Fruit fly (Drosophila melanogaster) whole organism, embryonic: ENCODE measurements around the gene CG45066.

Experiments used
- C15 ChIP-seq: fragments of 200-800 bp; sonication (Bioruptor generic); IDR thresholded peaks from 3 replicates; pipeline ENCODE4 v1.3.6; 2022; ENCODE audit warnings: missing biosample characterization, missing genetic modification characterization
- CG10274 ChIP-seq: fragments of 200-800 bp; sonication (Bioruptor generic); optimal IDR thresholded peaks from 3 replicates; lab custom pipeline; 2017; ENCODE audit warnings: missing biosample characterization, mild to moderate bottlenecking, missing genetic modification characterization
- CG13894 ChIP-seq: fragments of 200-800 bp; sonication (Bioruptor generic); optimal IDR thresholded peaks from 3 replicates; lab custom pipeline; 2018; ENCODE audit warnings: missing biosample characterization, mild to moderate bottlenecking, missing genetic modification characterization, moderate library complexity
- CG15011 ChIP-seq: fragments of 200-800 bp; sonication (Bioruptor generic); optimal IDR thresholded peaks from 3 replicates; lab custom pipeline; 2018; ENCODE audit warnings: missing biosample characterization, mild to moderate bottlenecking, missing genetic modification characterization
- CG15479 ChIP-seq: fragments of 200-800 bp; sonication (Bioruptor generic); optimal IDR thresholded peaks from 3 replicates; lab custom pipeline; 2019; ENCODE audit warnings: missing biosample characterization, mild to moderate bottlenecking, missing genetic modification characterization, moderate library complexity
- CG17186 ChIP-seq: fragments of 200-800 bp; sonication (Bioruptor generic); optimal IDR thresholded peaks from 3 replicates; lab custom pipeline; 2017; ENCODE audit warnings: missing biosample characterization, missing genetic modification reagents, missing genetic modification characterization
- CG17359 ChIP-seq: fragments of 200-800 bp; sonication (Bioruptor generic); optimal IDR thresholded peaks from 3 replicates; lab custom pipeline; 2018; ENCODE audit warnings: missing biosample characterization, mild to moderate bottlenecking, missing genetic modification characterization, moderate library complexity
- CG1832 ChIP-seq: fragments of 200-800 bp; sonication (Bioruptor generic); optimal IDR thresholded peaks from 2 replicates; lab custom pipeline; 2017; ENCODE audit warnings: missing biosample characterization, mild to moderate bottlenecking, missing genetic modification characterization, inconsistent platforms
- CG18619 ChIP-seq: fragments of 200-800 bp; sonication (Bioruptor generic); optimal IDR thresholded peaks from 3 replicates; lab custom pipeline; 2017; ENCODE audit warnings: missing biosample characterization, mild to moderate bottlenecking, missing genetic modification characterization
- CG2120 ChIP-seq: fragments of 200-800 bp; sonication (Bioruptor generic); optimal IDR thresholded peaks from 3 replicates; lab custom pipeline; 2016; ENCODE audit warnings: missing biosample characterization, missing genetic modification characterization
- CG3065 ChIP-seq: fragments of 200-800 bp; sonication (Bioruptor generic); optimal IDR thresholded peaks from 2 replicates; lab custom pipeline; 2016; ENCODE audit warnings: missing biosample characterization, missing genetic modification characterization
- CG31224 ChIP-seq: fragments of 200-800 bp; sonication (Bioruptor generic); IDR thresholded peaks from 2 replicates; pipeline ENCODE4 v1.3.6; 2022; ENCODE audit warnings: missing biosample characterization, missing genetic modification characterization
- CG31441 ChIP-seq: fragments of 200-800 bp; sonication (Bioruptor generic); IDR thresholded peaks from 2 replicates; pipeline ENCODE4 v1.3.6; 2022; ENCODE audit warnings: missing biosample characterization, missing genetic modification characterization
- CG32772 ChIP-seq: fragments of 200-800 bp; sonication (Bioruptor generic); IDR thresholded peaks from 2 replicates; pipeline ENCODE4 v1.3.6; 2022; ENCODE audit warnings: missing biosample characterization, missing genetic modification characterization
- CG33213 ChIP-seq: fragments of 200-800 bp; sonication (Bioruptor generic); optimal IDR thresholded peaks from 3 replicates; lab custom pipeline; 2016; ENCODE audit warnings: missing biosample characterization, missing genetic modification characterization
- CG34376 ChIP-seq: fragments of 200-800 bp; sonication (Bioruptor generic); optimal IDR thresholded peaks from 2 replicates; lab custom pipeline; 2018; ENCODE audit warnings: missing biosample characterization, mild to moderate bottlenecking, missing genetic modification characterization
- CG42726 ChIP-seq: fragments of 200-800 bp; sonication (Bioruptor generic); IDR thresholded peaks from 2 replicates; pipeline ENCODE4 v1.3.6; 2022; ENCODE audit warnings: missing biosample characterization, missing genetic modification characterization; ENCODE audit not compliant: partially characterized antibody
- CG6254 ChIP-seq: fragments of 200-800 bp; sonication (Bioruptor generic); optimal IDR thresholded peaks from 3 replicates; lab custom pipeline; 2017; ENCODE audit warnings: mild to moderate bottlenecking, missing biosample characterization, missing genetic modification reagents, missing genetic modification characterization
- CG6689 ChIP-seq: fragments of 200-800 bp; sonication (Bioruptor generic); IDR thresholded peaks from 2 replicates; pipeline ENCODE4 v1.3.6; 2022; ENCODE audit warnings: missing biosample characterization, missing genetic modification characterization
- CG6791 ChIP-seq: fragments of 200-800 bp; sonication (Bioruptor generic); IDR thresholded peaks from 3 replicates; pipeline ENCODE4 v1.3.6; 2022; ENCODE audit warnings: missing biosample characterization, missing genetic modification characterization; ENCODE audit not compliant: partially characterized antibody
- CG7839 ChIP-seq: fragments of 200-800 bp; sonication (Bioruptor generic); optimal IDR thresholded peaks from 3 replicates; lab custom pipeline; 2018; ENCODE audit warnings: missing biosample characterization, mild to moderate bottlenecking, missing genetic modification characterization, moderate library complexity
- CG9876 ChIP-seq: fragments of 200-800 bp; sonication (Bioruptor generic); optimal IDR thresholded peaks from 2 replicates; lab custom pipeline; 2016; ENCODE audit warnings: missing biosample characterization, missing genetic modification characterization
- CoRest ChIP-seq: fragments of 200-800 bp; sonication (Bioruptor generic); optimal IDR thresholded peaks from 3 replicates; lab custom pipeline; 2018; ENCODE audit warnings: missing biosample characterization, mild to moderate bottlenecking, missing genetic modification characterization, moderate library complexity
- Dll ChIP-seq: fragments of 200-800 bp; sonication (Bioruptor generic); IDR thresholded peaks from 4 replicates; pipeline ENCODE4 v1.3.6; 2022; ENCODE audit warnings: missing biosample characterization, missing genetic modification characterization; ENCODE audit not compliant: partially characterized antibody
- Ets65A ChIP-seq: fragments of 200-800 bp; sonication (Bioruptor generic); peaks from one replicate; lab custom pipeline; 2016; ENCODE audit warnings: missing biosample characterization, missing genetic modification characterization
- Fer1 ChIP-seq: fragments of 200-800 bp; sonication (Bioruptor generic); optimal IDR thresholded peaks from 2 replicates; lab custom pipeline; 2017; ENCODE audit warnings: missing biosample characterization, mild to moderate bottlenecking, missing genetic modification characterization
- Oli ChIP-seq: fragments of 200-800 bp; sonication (Bioruptor generic); optimal IDR thresholded peaks from 2 replicates; lab custom pipeline; 2018; ENCODE audit warnings: missing biosample characterization, mild to moderate bottlenecking, missing genetic modification characterization, moderate library complexity
- Optix ChIP-seq: fragments of 200-800 bp; sonication (Bioruptor generic); IDR thresholded peaks from 3 replicates; pipeline ENCODE4 v1.3.6; 2022; ENCODE audit warnings: missing biosample characterization, missing genetic modification characterization
- Pdp1 ChIP-seq, 2 experiments: fragments of 200-800 bp; sonication (Bioruptor generic); optimal IDR thresholded peaks; 3 replicates each; lab custom pipeline; 2016; ENCODE audit warnings: missing biosample characterization in 2 of 2, missing genetic modification characterization in 2 of 2, mild to moderate bottlenecking in 1 of 2, moderate library complexity in 1 of 2
- Vsx1 ChIP-seq: fragments of 200-800 bp; sonication (Bioruptor generic); optimal IDR thresholded peaks from 2 replicates; lab custom pipeline; 2017; ENCODE audit warnings: missing biosample characterization, mild to moderate bottlenecking, missing genetic modification characterization, missing genetic modification reagents
- ac ChIP-seq: fragments of 200-800 bp; sonication (Bioruptor generic); optimal IDR thresholded peaks from 3 replicates; lab custom pipeline; 2017; ENCODE audit warnings: missing biosample characterization, mild to moderate bottlenecking, missing genetic modification characterization
- ash1 ChIP-seq: fragments of 200-800 bp; sonication (Bioruptor generic); optimal IDR thresholded peaks from 2 replicates; lab custom pipeline; 2018; ENCODE audit warnings: missing biosample characterization, mild to moderate bottlenecking, missing genetic modification characterization
- bab2 ChIP-seq: fragments of 200-800 bp; sonication (Bioruptor generic); optimal IDR thresholded peaks from 2 replicates; lab custom pipeline; 2016; ENCODE audit warnings: missing biosample characterization, missing genetic modification characterization
- bcd ChIP-seq: fragments of 200-800 bp; sonication (Bioruptor generic); optimal IDR thresholded peaks from 2 replicates; lab custom pipeline; 2017; ENCODE audit warnings: missing biosample characterization, mild to moderate bottlenecking, missing genetic modification characterization
- ci ChIP-seq: fragments of 200-800 bp; sonication (Bioruptor generic); IDR thresholded peaks from 3 replicates; pipeline ENCODE4 v1.3.6; 2022; ENCODE audit warnings: missing biosample characterization, missing genetic modification characterization
- ems ChIP-seq: fragments of 200-800 bp; sonication (Bioruptor generic); optimal IDR thresholded peaks from 3 replicates; lab custom pipeline; 2016; ENCODE audit warnings: missing biosample characterization, missing genetic modification characterization
- jumu ChIP-seq: fragments of 200-800 bp; sonication (Bioruptor generic); optimal IDR thresholded peaks from 3 replicates; lab custom pipeline; 2016; ENCODE audit warnings: missing biosample characterization, missing genetic modification characterization
- pan ChIP-seq, 4 experiments: fragments of >200 bp in 3 of 4; fragments of 200-800 bp in 1 of 4; sonication (Bioruptor generic) in 1 of 4; optimal IDR thresholded peaks in 3 of 4; IDR thresholded peaks in 1 of 4; 2 replicates each; pipeline versions ENCODE4 v1.3.6 to Lab custom; 2017 to 2022; ENCODE audit warnings: missing biosample characterization in 2 of 4, missing genetic modification characterization in 2 of 4, mixed read lengths in 1 of 4
- rib ChIP-seq: fragments of 200-800 bp; sonication (Bioruptor generic); IDR thresholded peaks from 2 replicates; pipeline ENCODE4 v1.3.6; 2022; ENCODE audit warnings: missing biosample characterization, missing genetic modification characterization
- run ChIP-seq: fragments of 200-800 bp; sonication (Bioruptor generic); optimal IDR thresholded peaks from 3 replicates; lab custom pipeline; 2018; ENCODE audit warnings: missing biosample characterization, mild to moderate bottlenecking, missing genetic modification characterization
- sd ChIP-seq: fragments of 200-800 bp; sonication (Bioruptor generic); optimal IDR thresholded peaks from 3 replicates; lab custom pipeline; 2018; ENCODE audit warnings: missing biosample characterization, mild to moderate bottlenecking, missing genetic modification characterization, moderate library complexity
- shn ChIP-seq: fragments of 200-800 bp; sonication (Bioruptor generic); optimal IDR thresholded peaks from 3 replicates; lab custom pipeline; 2016; ENCODE audit warnings: missing biosample characterization, missing genetic modification characterization
- so ChIP-seq: fragments of 200-800 bp; sonication (Bioruptor generic); IDR thresholded peaks from 3 replicates; pipeline ENCODE4 v1.3.6; 2022; ENCODE audit warnings: missing biosample characterization, missing genetic modification characterization
- sqz ChIP-seq: fragments of 200-800 bp; sonication (Bioruptor generic); optimal IDR thresholded peaks from 3 replicates; lab custom pipeline; 2018; ENCODE audit warnings: missing biosample characterization, mild to moderate bottlenecking, missing genetic modification characterization
- twi ChIP-seq: fragments of 200-800 bp; optimal IDR thresholded peaks from 2 replicates; lab custom pipeline; 2019; ENCODE audit warnings: missing biosample characterization, mild to moderate bottlenecking, missing genetic modification characterization, moderate library complexity
- zfh1 ChIP-seq: fragments of 200-800 bp; sonication (Bioruptor generic); IDR thresholded peaks from 3 replicates; pipeline ENCODE4 v1.3.6; 2022; ENCODE audit warnings: missing biosample characterization, missing genetic modification characterization
- zfh2 ChIP-seq: fragments of 200-800 bp; sonication (Bioruptor generic); optimal IDR thresholded peaks from 2 replicates; lab custom pipeline; 2016; ENCODE audit warnings: missing biosample characterization, missing genetic modification characterization

Gene CG45066

dm6 chr3L:3080084-3080994, 30.7 kb downstream of the CG45066 start (continued):
- TF ChIP-seq bab2 (GFP tag; lab: Kevin White, UChicago) = peak; percentile 41
- TF ChIP-seq CG13894 (tag; lab: Kevin White, UChicago) = no peak
- peak in 1 of 2 experiments; percentile 51 for TF ChIP-seq Pdp1 (GFP tag; optimal IDR thresholded peaks at IDR 0.05; lab: Kevin White, UChicago)
- peak; percentile 33 for TF ChIP-seq Oli (tag; lab: Kevin White, UChicago)
- TF ChIP-seq ash1 (GFP tag; lab: Kevin White, UChicago) = no peak
- TF ChIP-seq CG42726 (GFP tag; lab: Robert Waterston, UW) = no peak
- peak; percentile 43 for TF ChIP-seq CG6689 (GFP tag; lab: Robert Waterston, UW)
- TF ChIP-seq Dll (GFP tag; lab: Robert Waterston, UW) = no peak
- peak; percentile 28 for TF ChIP-seq CG2120 (GFP tag; lab: Kevin White, UChicago)
- no peak for TF ChIP-seq CG6254 (GFP tag; lab: Kevin White, UChicago)
- peak; percentile 20 for TF ChIP-seq CG17186 (GFP tag; lab: Kevin White, UChicago)
- peak; percentile 67 for TF ChIP-seq sd
- no peak for TF ChIP-seq twi (tag; lab: Kevin White, UChicago)
- TF ChIP-seq CoRest (tag; lab: Kevin White, UChicago) = no peak
- TF ChIP-seq so (GFP tag; lab: Robert Waterston, UW) = 0 out of 3 replicates have a peak, but pooled peaks have one; percentile 24
- peak; percentile 46; the same call in 2 of the 3 replicates for TF ChIP-seq zfh1 (GFP tag; lab: Robert Waterston, UW)
- no peak for TF ChIP-seq jumu (GFP tag; lab: Kevin White, UChicago)
- TF ChIP-seq CG33213 = peak; percentile 16
- peak; percentile 46 for TF ChIP-seq CG32772
- peak; percentile 45 for TF ChIP-seq Vsx1 (GFP tag; lab: Kevin White, UChicago)
- no peak for TF ChIP-seq CG18619
- TF ChIP-seq CG3065 (GFP tag; lab: Kevin White, UChicago) = no peak
- no peak for TF ChIP-seq rib (GFP tag; lab: Robert Waterston, UW)
- TF ChIP-seq C15 (GFP tag; lab: Robert Waterston, UW) = no peak
- TF ChIP-seq CG7839 (tag; lab: Kevin White, UChicago) = peak; percentile 26
- TF ChIP-seq CG15011 (GFP tag; lab: Kevin White, UChicago) = peak; percentile 4
- no peak for TF ChIP-seq CG15479 (GFP tag; lab: Kevin White, UChicago)
- TF ChIP-seq CG6791 (GFP tag; lab: Robert Waterston, UW) = 0 out of 3 replicates have a peak, but pooled peaks have one; percentile 24
- TF ChIP-seq ems = no peak
- TF ChIP-seq Fer1 = peak; percentile 32
- peak; percentile 9 for TF ChIP-seq bcd
- TF ChIP-seq CG17359 (tag; lab: Kevin White, UChicago) = no peak
- peak; percentile 98 for TF ChIP-seq CG34376
- TF ChIP-seq CG31224 (GFP tag; lab: Robert Waterston, UW) = 0 out of 2 replicates have a peak, but pooled peaks have one; percentile 5
- peak; percentile 86 for TF ChIP-seq run (tag; lab: Kevin White, UChicago)
- TF ChIP-seq ci (GFP tag; lab: Robert Waterston, UW) = 0 out of 3 replicates have a peak, but pooled peaks have one; percentile 6
- TF ChIP-seq CG9876 (GFP tag; lab: Kevin White, UChicago) = no peak
- peak; percentile 37; the same call in 2 of the 3 replicates for TF ChIP-seq Optix
- no peak for TF ChIP-seq shn (GFP tag; lab: Kevin White, UChicago)
- TF ChIP-seq zfh2 (GFP tag; lab: Kevin White, UChicago) = no peak
- TF ChIP-seq CG1832 (GFP tag; lab: Kevin White, UChicago) = no peak
- peak; percentile 49; the same call in 1 of the 2 replicates for TF ChIP-seq CG31441 (GFP tag; lab: Robert Waterston, UW)
- TF ChIP-seq sqz (GFP tag; lab: Kevin White, UChicago) = no peak
- TF ChIP-seq CG10274 (GFP tag; lab: Kevin White, UChicago) = no peak
- TF ChIP-seq pan (optimal IDR thresholded peaks at IDR 0.05; lab: Kevin White, UChicago) = no peak
- TF ChIP-seq pan (GFP tag; optimal IDR thresholded peaks at IDR 0.05 in 1 of 2, IDR thresholded peaks at IDR 0.05 in 1 of 2) = peak in 1 of 2 experiments; percentile 75
- TF ChIP-seq ac (GFP tag; lab: Kevin White, UChicago) = no peak
- TF ChIP-seq Ets65A (GFP tag; lab: Kevin White, UChicago) = peak; percentile 82
